Fruit fly (Drosophila melanogaster) S2 (cell line): ENCODE data around the gene Svil.

Source experiments
- CG8478 ChIP-seq: fragments of >200 bp; optimal IDR thresholded peaks from 2 replicates; lab custom pipeline; 2018
- CTCF ChIP-seq, 2 experiments: fragments of >200 bp; optimal IDR thresholded peaks; 2 replicates each; lab custom pipeline; 2018

DNA sequence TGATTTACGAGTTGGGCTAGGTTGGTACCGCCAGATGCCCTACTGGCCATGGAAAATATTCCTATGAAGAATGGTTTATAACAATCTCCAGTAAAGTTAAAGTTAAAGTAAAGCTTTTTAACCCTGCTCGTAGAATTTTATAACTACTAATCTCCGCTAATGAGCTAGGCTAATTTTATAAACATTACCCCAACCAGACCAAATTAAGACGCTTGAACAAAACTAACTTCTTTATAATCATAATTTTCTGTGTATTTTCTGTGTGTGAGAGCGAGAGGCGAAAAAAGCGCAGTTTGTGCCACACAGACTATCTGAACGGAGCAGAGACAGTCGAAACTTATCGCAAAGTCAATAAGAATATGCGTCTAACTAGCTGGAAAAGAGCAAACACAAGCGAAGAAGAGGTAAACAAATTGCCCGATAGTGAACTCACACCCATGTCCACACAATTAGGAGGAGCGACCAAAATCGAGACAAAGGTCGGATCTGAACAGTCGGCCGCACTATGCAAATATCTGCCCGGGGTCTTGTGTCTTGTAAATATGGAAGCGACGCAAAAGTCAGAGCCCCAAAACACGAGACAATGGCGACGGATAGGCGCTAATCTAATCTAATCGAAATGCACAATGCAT, 159.6 kb downstream of the Svil start:
- TF ChIP-seq CG8478 (lab: Kevin White, UChicago): no peak
- TF ChIP-seq CTCF (optimal IDR thresholded peaks at IDR 0.05; lab: Kevin White, UChicago): no peak
